Worm (Caenorhabditis elegans): ENCODE results near the gene srg-45.

- no peak for TF ChIP-seq nhr-25 (tag; optimal IDR thresholded peaks at IDR 0.05)
- no peak for TF ChIP-seq mdl-1 (tag; optimal IDR thresholded peaks at IDR 0.05)
- TF ChIP-seq unc-39 (tag; optimal IDR thresholded peaks at IDR 0.05) = no peak
- no peak for TF ChIP-seq aly-2 (tag; optimal IDR thresholded peaks at IDR 0.05)
- no peak for TF ChIP-seq ama-1 (optimal IDR thresholded peaks at IDR 0.05)
- TF ChIP-seq elt-2 (tag; optimal IDR thresholded peaks at IDR 0.05) = no peak
- no peak for TF ChIP-seq nhr-12 (tag; optimal IDR thresholded peaks at IDR 0.05)
- TF ChIP-seq nhr-28 (tag; optimal IDR thresholded peaks at IDR 0.05) = no peak
- no peak for TF ChIP-seq snpc-4 (tag; optimal IDR thresholded peaks at IDR 0.05)
- TF ChIP-seq nhr-43 (tag; optimal IDR thresholded peaks at IDR 0.05; ENCODE audit: poor library complexity, severe bottlenecking) = no peak
- no peak for TF ChIP-seq egl-27 (tag; optimal IDR thresholded peaks at IDR 0.05)
Observed at ce11 chrV:12337894-12338293, 30.6 kb downstream of the srg-45 start, which contains the start of gene twk-13.

Measured in whole organism, L3 larva.